Worm (Caenorhabditis elegans) whole organism, L3 larva: Measurements from ENCODE around the gene set-17.

Experiments used
- R02D3.7 ChIP-seq: fragments of 150-350 bp; optimal IDR thresholded peaks from 2 replicates; lab custom pipeline; 2014; ENCODE audit warnings: missing biosample characterization, missing genetic modification characterization
- ZK546.5 ChIP-seq: sonication (generic microtip); optimal IDR thresholded peaks from 2 replicates; lab custom pipeline; 2017; ENCODE audit warnings: missing biosample characterization, missing genetic modification characterization
- aly-2 ChIP-seq: fragments of 150-350 bp; optimal IDR thresholded peaks from 2 replicates; lab custom pipeline; 2014; ENCODE audit warnings: missing biosample characterization, missing genetic modification characterization
- ama-1 ChIP-seq: fragments of 150-350 bp; optimal IDR thresholded peaks from 2 replicates; lab custom pipeline; 2018
- ceh-16 ChIP-seq: sonication (generic microtip); optimal IDR thresholded peaks from 2 replicates; lab custom pipeline; 2017; ENCODE audit warnings: missing biosample characterization, missing genetic modification characterization
- ceh-28 ChIP-seq: fragments of 150-350 bp; optimal IDR thresholded peaks from 2 replicates; lab custom pipeline; 2014; ENCODE audit warnings: missing biosample characterization, missing genetic modification reagents, missing genetic modification characterization
- ceh-82 ChIP-seq: fragments of 150-350 bp; optimal IDR thresholded peaks from 2 replicates; lab custom pipeline; 2014; ENCODE audit warnings: missing biosample characterization, missing genetic modification characterization
- ceh-9 ChIP-seq: sonication (generic microtip); optimal IDR thresholded peaks from 2 replicates; lab custom pipeline; 2018; ENCODE audit warnings: missing biosample characterization, missing genetic modification characterization
- daf-12 ChIP-seq: fragments of 150-350 bp; optimal IDR thresholded peaks from 2 replicates; lab custom pipeline; 2014; ENCODE audit warnings: missing biosample characterization, missing genetic modification reagents, missing genetic modification characterization
- egl-27 ChIP-seq: sonication (generic microtip); optimal IDR thresholded peaks from 4 replicates; lab custom pipeline; 2017; ENCODE audit warnings: missing biosample characterization, missing genetic modification reagents, missing genetic modification characterization
- egl-5 ChIP-seq: fragments of 150-350 bp; optimal IDR thresholded peaks from 2 replicates; lab custom pipeline; 2017; ENCODE audit warnings: missing biosample characterization, missing genetic modification reagents, missing genetic modification characterization, inconsistent platforms
- elt-1 ChIP-seq: fragments of 150-350 bp; optimal IDR thresholded peaks from 2 replicates; lab custom pipeline; 2014; ENCODE audit warnings: missing biosample characterization, missing genetic modification characterization
- elt-2 ChIP-seq: sonication (generic microtip); optimal IDR thresholded peaks from 2 replicates; lab custom pipeline; 2016; ENCODE audit warnings: missing genetic modification reagents, mild to moderate bottlenecking, missing genetic modification characterization, missing compliant biosample characterization
- elt-3 ChIP-seq, 3 experiments: fragments of 150-350 bp in 1 of 3; sonication (generic microtip) in 2 of 3; optimal IDR thresholded peaks; 2 replicates in 2 of 3; 4 replicates in 1 of 3; lab custom pipeline; 2014 to 2017; ENCODE audit warnings: missing biosample characterization in 3 of 3, missing genetic modification characterization in 3 of 3
- eor-1 ChIP-seq, 2 experiments: fragments of 150-350 bp; optimal IDR thresholded peaks; 2 replicates each; lab custom pipeline; 2014 to 2018; ENCODE audit warnings: missing biosample characterization in 2 of 2, missing genetic modification characterization in 2 of 2
- fkh-10 ChIP-seq: sonication (generic microtip); optimal IDR thresholded peaks from 2 replicates; lab custom pipeline; 2017; ENCODE audit warnings: missing biosample characterization, missing genetic modification reagents, missing genetic modification characterization
- fkh-2 ChIP-seq: fragments of 150-350 bp; optimal IDR thresholded peaks from 2 replicates; lab custom pipeline; 2014; ENCODE audit warnings: missing biosample characterization, missing genetic modification reagents, missing genetic modification characterization
- fos-1 ChIP-seq: fragments of 150-350 bp; optimal IDR thresholded peaks from 2 replicates; lab custom pipeline; 2014; ENCODE audit warnings: missing biosample characterization, missing genetic modification characterization
- hmg-11 ChIP-seq: sonication (generic microtip); optimal IDR thresholded peaks from 2 replicates; lab custom pipeline; 2016; ENCODE audit warnings: missing genetic modification characterization, missing compliant biosample characterization
- jun-1 ChIP-seq: fragments of 150-350 bp; optimal IDR thresholded peaks from 2 replicates; lab custom pipeline; 2014; ENCODE audit warnings: missing biosample characterization, missing genetic modification reagents, missing genetic modification characterization
- lin-15B ChIP-seq: fragments of 150-350 bp; optimal IDR thresholded peaks from 2 replicates; lab custom pipeline; 2014; ENCODE audit warnings: missing biosample characterization, missing genetic modification characterization
- lin-39 ChIP-seq: fragments of 150-350 bp; optimal IDR thresholded peaks from 2 replicates; lab custom pipeline; 2018; ENCODE audit warnings: missing biosample characterization, missing genetic modification reagents, missing genetic modification characterization
- lsy-12 ChIP-seq: sonication (generic microtip); optimal IDR thresholded peaks from 2 replicates; lab custom pipeline; 2016; ENCODE audit warnings: mild to moderate bottlenecking, missing genetic modification characterization, missing compliant biosample characterization
- mdl-1 ChIP-seq: fragments of 150-350 bp; optimal IDR thresholded peaks from 2 replicates; lab custom pipeline; 2014; ENCODE audit warnings: missing biosample characterization, missing genetic modification characterization
- mml-1 ChIP-seq: fragments of 150-350 bp; sonication (generic microtip); optimal IDR thresholded peaks from 3 replicates; lab custom pipeline; 2014; ENCODE audit warnings: missing biosample characterization, missing genetic modification characterization
- nfya-1 ChIP-seq: sonication (generic microtip); optimal IDR thresholded peaks from 2 replicates; lab custom pipeline; 2017; ENCODE audit warnings: missing genetic modification characterization, mild to moderate bottlenecking, missing compliant biosample characterization, antibody characterized with exemption, moderate library complexity; ENCODE audit not compliant: insufficient read depth
- nhr-11 ChIP-seq: fragments of 150-350 bp; optimal IDR thresholded peaks from 2 replicates; lab custom pipeline; 2014; ENCODE audit warnings: missing biosample characterization, missing genetic modification characterization
- nhr-12 ChIP-seq: fragments of 150-350 bp; optimal IDR thresholded peaks from 2 replicates; lab custom pipeline; 2014; ENCODE audit warnings: missing biosample characterization, missing genetic modification characterization
- nhr-23 ChIP-seq: fragments of 150-350 bp; optimal IDR thresholded peaks from 2 replicates; lab custom pipeline; 2014; ENCODE audit warnings: missing biosample characterization, missing genetic modification reagents, missing genetic modification characterization
- nhr-237 ChIP-seq: fragments of 150-350 bp; optimal IDR thresholded peaks from 2 replicates; lab custom pipeline; 2014; ENCODE audit warnings: missing biosample characterization, missing genetic modification characterization
- nhr-25 ChIP-seq: sonication (generic microtip); optimal IDR thresholded peaks from 2 replicates; lab custom pipeline; 2017; ENCODE audit warnings: missing biosample characterization, missing genetic modification characterization
- nhr-28 ChIP-seq: fragments of 150-350 bp; optimal IDR thresholded peaks from 2 replicates; lab custom pipeline; 2014; ENCODE audit warnings: missing biosample characterization, missing genetic modification characterization
- nhr-43 ChIP-seq: sonication (generic microtip); optimal IDR thresholded peaks from 2 replicates; lab custom pipeline; 2016; ENCODE audit warnings: mild to moderate bottlenecking, missing genetic modification characterization, missing compliant biosample characterization; ENCODE audit not compliant: poor library complexity, severe bottlenecking
- nhr-67 ChIP-seq: fragments of 150-350 bp; optimal IDR thresholded peaks from 2 replicates; lab custom pipeline; 2014; ENCODE audit warnings: missing biosample characterization, missing genetic modification characterization
- nhr-76 ChIP-seq: fragments of 150-350 bp; sonication (generic microtip); optimal IDR thresholded peaks from 5 replicates; lab custom pipeline; 2014; ENCODE audit warnings: missing biosample characterization, missing genetic modification characterization
- nhr-77 ChIP-seq: fragments of 150-350 bp; optimal IDR thresholded peaks from 2 replicates; lab custom pipeline; 2014; ENCODE audit warnings: missing biosample characterization, missing genetic modification characterization
- pha-4 ChIP-seq: fragments of 150-350 bp; optimal IDR thresholded peaks from 2 replicates; lab custom pipeline; 2014; ENCODE audit warnings: missing biosample characterization, missing genetic modification reagents, missing genetic modification characterization
- pqm-1 ChIP-seq: fragments of 150-350 bp; optimal IDR thresholded peaks from 2 replicates; lab custom pipeline; 2017; ENCODE audit warnings: missing biosample characterization, missing genetic modification characterization, inconsistent platforms
- sea-2 ChIP-seq: fragments of 150-350 bp; sonication (generic microtip); optimal IDR thresholded peaks from 4 replicates; lab custom pipeline; 2014; ENCODE audit warnings: missing biosample characterization, missing genetic modification reagents, missing genetic modification characterization
- skn-1 ChIP-seq: fragments of 150-350 bp; optimal IDR thresholded peaks from 2 replicates; lab custom pipeline; 2014; ENCODE audit warnings: missing biosample characterization, missing genetic modification characterization
- snpc-4 ChIP-seq: fragments of 150-350 bp; optimal IDR thresholded peaks from 2 replicates; lab custom pipeline; 2014; ENCODE audit warnings: missing biosample characterization, missing genetic modification characterization
- tbx-2 ChIP-seq: sonication (generic microtip); optimal IDR thresholded peaks from 2 replicates; lab custom pipeline; 2016; ENCODE audit warnings: mild to moderate bottlenecking, missing genetic modification characterization, missing compliant biosample characterization
- unc-39 ChIP-seq: sonication (generic microtip); optimal IDR thresholded peaks from 4 replicates; lab custom pipeline; 2017; ENCODE audit warnings: missing biosample characterization, missing genetic modification characterization
- unc-62 ChIP-seq: fragments of 150-350 bp; sonication (generic microtip); optimal IDR thresholded peaks from 4 replicates; lab custom pipeline; 2014; ENCODE audit warnings: missing biosample characterization, missing genetic modification reagents, missing genetic modification characterization
- zag-1 ChIP-seq: fragments of 150-350 bp; optimal IDR thresholded peaks from 2 replicates; lab custom pipeline; 2014; ENCODE audit warnings: missing biosample characterization, missing genetic modification characterization
- ztf-11 ChIP-seq: fragments of 150-350 bp; optimal IDR thresholded peaks from 2 replicates; lab custom pipeline; 2014; ENCODE audit warnings: missing biosample characterization, missing genetic modification characterization
- ztf-4 ChIP-seq: fragments of 150-350 bp; optimal IDR thresholded peaks from 2 replicates; lab custom pipeline; 2014; ENCODE audit warnings: missing biosample characterization, missing genetic modification characterization

The set-17 gene

ce11 chrII:8969251-8970183, 29.2 kb upstream of the set-17 start, which contains the start of the genes szy-20 and C18E9.5 (continued):
- TF ChIP-seq mml-1 (tag; lab: Kevin White, UChicago): no peak
- peak; percentile 82 for TF ChIP-seq R02D3.7 (tag; lab: Kevin White, UChicago)
- peak; percentile 20 for TF ChIP-seq egl-5 (tag; lab: Kevin White, UChicago)
- TF ChIP-seq jun-1 (tag; lab: Kevin White, UChicago): peak; percentile 71
- peak; percentile 27 for TF ChIP-seq nhr-25 (tag; lab: Kevin White, UChicago)
- TF ChIP-seq nhr-23 (tag; lab: Kevin White, UChicago): peak; percentile 71
- peak; percentile 60 for TF ChIP-seq ceh-28 (tag; lab: Kevin White, UChicago)
- TF ChIP-seq nhr-77: peak; percentile 33
- TF ChIP-seq, all 47 proteins: peak for 23

ce11 chrII:8964835-8965234, 24.5 kb upstream of the set-17 start, which contains the start of the genes ndub-3 and C18E9.2:
TSS of gene ndub-3 (minus strand) at chrII:8964890.
TSS of gene C18E9.2 (plus strand) at chrII:8965006.
- TF ChIP-seq lin-39 (peak; percentile 75), nhr-28 (tag; lab: Kevin White, UChicago) (no peak), egl-5 (tag; lab: Kevin White, UChicago) (no peak), ztf-4 (tag; lab: Kevin White, UChicago) (no peak), nhr-12 (tag; lab: Kevin White, UChicago) (no peak), snpc-4 (tag; lab: Kevin White, UChicago) (no peak), unc-62 (GFP tag; lab: Kevin White, UChicago) (no peak), nhr-76 (tag; lab: Kevin White, UChicago) (no peak), fkh-2 (tag; lab: Kevin White, UChicago) (no peak), eor-1 (tag; optimal IDR thresholded peaks at IDR 0.05; lab: Kevin White, UChicago) (no peak), lin-15B (tag; lab: Kevin White, UChicago) (peak; percentile 62), nhr-77 (no peak), ceh-16 (tag; lab: Kevin White, UChicago) (no peak), nhr-43 (tag; lab: Kevin White, UChicago) (no peak), egl-27 (tag; lab: Kevin White, UChicago) (no peak), ceh-28 (tag; lab: Kevin White, UChicago) (peak; percentile 51), R02D3.7 (tag; lab: Kevin White, UChicago) (peak; percentile 85), aly-2 (tag; lab: Kevin White, UChicago) (no peak), fkh-10 (no peak), hmg-11 (tag; lab: Kevin White, UChicago) (peak; percentile 37), mdl-1 (tag; lab: Kevin White, UChicago) (no peak), zag-1 (tag; lab: Kevin White, UChicago) (no peak), pha-4 (no peak), ceh-9 (tag; lab: Kevin White, UChicago) (no peak), nhr-23 (tag; lab: Kevin White, UChicago) (peak; percentile 13), ZK546.5 (tag; lab: Kevin White, UChicago) (no peak), sea-2 (GFP tag; lab: Kevin White, UChicago) (no peak), elt-3 (tag; optimal IDR thresholded peaks at IDR 0.05; lab: Kevin White, UChicago) (no peak), mml-1 (tag; lab: Kevin White, UChicago) (no peak), nhr-237 (tag; lab: Kevin White, UChicago) (no peak), skn-1 (tag; lab: Kevin White, UChicago) (no peak), tbx-2 (no peak), ztf-11 (tag; lab: Kevin White, UChicago) (no peak), nhr-25 (tag; lab: Kevin White, UChicago) (peak; percentile 44), fos-1 (tag; lab: Kevin White, UChicago) (no peak), daf-12 (no peak), pqm-1 (tag; lab: Kevin White, UChicago) (peak; percentile 25), lsy-12 (no peak), unc-39 (tag; lab: Kevin White, UChicago) (no peak), jun-1 (tag; lab: Kevin White, UChicago) (no peak), ama-1 (lab: Kevin White, UChicago) (no peak), elt-2 (tag; lab: Kevin White, UChicago) (peak; percentile 5), nfya-1 (tag; lab: Kevin White, UChicago) (peak; percentile 64), elt-1 (tag; lab: Kevin White, UChicago) (no peak), nhr-11 (no peak), ceh-82 (tag; lab: Kevin White, UChicago) (no peak), nhr-67 (tag; lab: Kevin White, UChicago) (no peak)
